Worm (Caenorhabditis elegans) whole organism, L1 larva: ENCODE measurements around the gene F35C5.12.

Experiments used
- C34B4.2 ChIP-seq: sonication (generic microtip); optimal IDR thresholded peaks from 2 replicates; lab custom pipeline; 2017; ENCODE audit warnings: mild to moderate bottlenecking, missing genetic modification characterization, missing compliant biosample characterization
- F16B12.6 ChIP-seq: fragments of 150-350 bp; optimal IDR thresholded peaks from 2 replicates; lab custom pipeline; 2014; ENCODE audit warnings: missing biosample characterization, missing genetic modification characterization
- aly-2 ChIP-seq: fragments of 150-350 bp; optimal IDR thresholded peaks from 2 replicates; lab custom pipeline; 2014; ENCODE audit warnings: missing biosample characterization, missing genetic modification characterization
- ama-1 ChIP-seq: fragments of 150-350 bp; optimal IDR thresholded peaks from 2 replicates; lab custom pipeline; 2014
- blmp-1 ChIP-seq: fragments of 150-350 bp; optimal IDR thresholded peaks from 2 replicates; lab custom pipeline; 2014; ENCODE audit warnings: missing biosample characterization, missing genetic modification characterization
- ceh-63 ChIP-seq: fragments of 200-800 bp; sonication (Bioruptor generic); optimal IDR thresholded peaks from 2 replicates; lab custom pipeline; 2018; ENCODE audit warnings: mild to moderate bottlenecking, missing genetic modification characterization, missing compliant biosample characterization
- ceh-82 ChIP-seq, 3 experiments: fragments of 150-350 bp in 1 of 3; sonication (generic microtip) in 2 of 3; optimal IDR thresholded peaks; 2 replicates each; lab custom pipeline; 2014 to 2017; ENCODE audit warnings: missing biosample characterization in 3 of 3, missing genetic modification characterization in 3 of 3
- ceh-88 ChIP-seq: fragments of 200-800 bp; sonication (Bioruptor generic); IDR thresholded peaks from 2 replicates; pipeline ENCODE4 v1.3.6; 2022; ENCODE audit warnings: missing genetic modification characterization, missing compliant biosample characterization
- ces-1 ChIP-seq: fragments of 150-350 bp; optimal IDR thresholded peaks from 2 replicates; lab custom pipeline; 2014; ENCODE audit warnings: missing biosample characterization, missing genetic modification reagents, missing genetic modification characterization
- dpl-1 ChIP-seq, 3 experiments: fragments of 150-350 bp in 2 of 3; sonication (generic microtip) in 1 of 3; optimal IDR thresholded peaks; 2 replicates each; lab custom pipeline; 2014 to 2017; ENCODE audit warnings: missing biosample characterization in 3 of 3, missing genetic modification characterization in 3 of 3, missing genetic modification reagents in 3 of 3
- egl-13 ChIP-seq: sonication (generic microtip); optimal IDR thresholded peaks from 2 replicates; lab custom pipeline; 2016; ENCODE audit warnings: missing genotype, missing genetic modification reagents, missing genetic modification characterization, missing compliant biosample characterization
- egl-27 ChIP-seq, 2 experiments: fragments of 150-350 bp in 1 of 2; sonication (generic microtip); optimal IDR thresholded peaks; 3 replicates each; lab custom pipeline; 2017 to 2018; ENCODE audit warnings: missing biosample characterization in 2 of 2, missing genetic modification characterization in 2 of 2, missing genetic modification reagents in 2 of 2
- elt-3 ChIP-seq, 6 experiments: fragments of 150-350 bp in 1 of 6; sonication (generic microtip); optimal IDR thresholded peaks; 2 replicates each; lab custom pipeline; 2017 to 2018; ENCODE audit warnings: missing biosample characterization in 6 of 6, missing genetic modification characterization in 6 of 6, inconsistent platforms in 1 of 6
- ets-5 ChIP-seq: fragments of 200-800 bp; sonication (Bioruptor generic); IDR thresholded peaks from 2 replicates; pipeline ENCODE4 v1.3.6; 2022; ENCODE audit warnings: missing genetic modification characterization, missing compliant biosample characterization
- fkh-10 ChIP-seq: sonication (generic microtip); optimal IDR thresholded peaks from 2 replicates; lab custom pipeline; 2017; ENCODE audit warnings: missing biosample characterization, missing genetic modification reagents, missing genetic modification characterization
- fkh-4 ChIP-seq: sonication (generic microtip); optimal IDR thresholded peaks from 2 replicates; lab custom pipeline; 2016; ENCODE audit warnings: missing compliant biosample characterization, missing genetic modification characterization, borderline replicate concordance
- fkh-8 ChIP-seq: sonication (generic microtip); optimal IDR thresholded peaks from 2 replicates; lab custom pipeline; 2016; ENCODE audit warnings: mild to moderate bottlenecking, missing genetic modification characterization, missing compliant biosample characterization
- fos-1 ChIP-seq: fragments of 150-350 bp; optimal IDR thresholded peaks from 2 replicates; lab custom pipeline; 2014; ENCODE audit warnings: missing biosample characterization, missing genetic modification characterization
- grh-1 ChIP-seq: fragments of 200-800 bp; sonication (Bioruptor generic); IDR thresholded peaks from 2 replicates; pipeline ENCODE4 v1.3.6; 2022; ENCODE audit warnings: missing genetic modification reagents, missing genetic modification characterization, missing compliant biosample characterization
- hlh-17 ChIP-seq: fragments of 200-800 bp; sonication (Bioruptor generic); optimal IDR thresholded peaks from 2 replicates; lab custom pipeline; 2018; ENCODE audit warnings: missing genetic modification characterization, mild to moderate bottlenecking, missing compliant biosample characterization, moderate library complexity, borderline replicate concordance
- irx-1 ChIP-seq: sonication (generic microtip); optimal IDR thresholded peaks from 2 replicates; lab custom pipeline; 2016; ENCODE audit warnings: missing genetic modification characterization, missing compliant biosample characterization
- isw-1 ChIP-seq: fragments of 200-800 bp; sonication (Bioruptor generic); IDR thresholded peaks from 2 replicates; pipeline ENCODE4 v1.3.6; 2022; ENCODE audit warnings: missing genetic modification characterization, missing compliant biosample characterization
- jun-1 ChIP-seq: fragments of 150-350 bp; optimal IDR thresholded peaks from 2 replicates; lab custom pipeline; 2014; ENCODE audit warnings: missing biosample characterization, missing genetic modification reagents, missing genetic modification characterization
- lin-13 ChIP-seq: fragments of 150-350 bp; optimal IDR thresholded peaks from 2 replicates; lab custom pipeline; 2014; ENCODE audit warnings: missing biosample characterization, missing genetic modification reagents, missing genetic modification characterization
- lin-15B ChIP-seq: fragments of 150-350 bp; sonication (generic microtip); optimal IDR thresholded peaks from 3 replicates; lab custom pipeline; 2014; ENCODE audit warnings: missing biosample characterization, missing genetic modification characterization
- lin-35 ChIP-seq, 2 experiments: fragments of 150-350 bp; optimal IDR thresholded peaks; 2 replicates each; lab custom pipeline; 2014; ENCODE audit warnings: missing biosample characterization in 2 of 2, missing genetic modification characterization in 2 of 2, missing genetic modification reagents in 2 of 2
- lir-3 ChIP-seq: sonication (generic microtip); optimal IDR thresholded peaks from 2 replicates; lab custom pipeline; 2016; ENCODE audit warnings: mild to moderate bottlenecking, missing genetic modification characterization, moderate library complexity, missing compliant biosample characterization; ENCODE audit not compliant: poor library complexity
- mef-2 ChIP-seq: fragments of 150-350 bp; optimal IDR thresholded peaks from 2 replicates; lab custom pipeline; 2014; ENCODE audit warnings: missing biosample characterization, missing genetic modification characterization
- nhr-11 ChIP-seq: fragments of 150-350 bp; optimal IDR thresholded peaks from 2 replicates; lab custom pipeline; 2014; ENCODE audit warnings: missing biosample characterization, missing genetic modification characterization
- nhr-20 ChIP-seq: sonication (generic microtip); optimal IDR thresholded peaks from 2 replicates; lab custom pipeline; 2016; ENCODE audit warnings: mild to moderate bottlenecking, missing genetic modification characterization, missing compliant biosample characterization
- nhr-47 ChIP-seq: sonication (generic microtip); optimal IDR thresholded peaks from 2 replicates; lab custom pipeline; 2016; ENCODE audit warnings: mild to moderate bottlenecking, missing genetic modification characterization, moderate library complexity, missing compliant biosample characterization
- nhr-71 ChIP-seq: sonication (generic microtip); optimal IDR thresholded peaks from 2 replicates; lab custom pipeline; 2016; ENCODE audit warnings: mild to moderate bottlenecking, missing genetic modification characterization, moderate library complexity, missing compliant biosample characterization
- nhr-77 ChIP-seq: fragments of 150-350 bp; optimal IDR thresholded peaks from 2 replicates; lab custom pipeline; 2014; ENCODE audit warnings: missing biosample characterization, missing genetic modification characterization
- nhr-84 ChIP-seq: sonication (generic microtip); optimal IDR thresholded peaks from 2 replicates; lab custom pipeline; 2017; ENCODE audit warnings: missing biosample characterization, missing genetic modification characterization
- nhr-85 ChIP-seq: sonication (generic microtip); peaks from one replicate; lab custom pipeline; 2016; ENCODE audit warnings: missing genetic modification characterization, inconsistent platforms, missing compliant biosample characterization
- pax-3 ChIP-seq: fragments of 200-800 bp; sonication (Bioruptor generic); optimal IDR thresholded peaks from 2 replicates; lab custom pipeline; 2018; ENCODE audit warnings: mild to moderate bottlenecking, missing genetic modification characterization, moderate library complexity, missing compliant biosample characterization
- pqm-1 ChIP-seq: sonication (generic microtip); optimal IDR thresholded peaks from 3 replicates; lab custom pipeline; 2017; ENCODE audit warnings: missing biosample characterization, missing genetic modification characterization
- rnt-1 ChIP-seq: sonication (generic microtip); optimal IDR thresholded peaks from 2 replicates; lab custom pipeline; 2016; ENCODE audit warnings: mild to moderate bottlenecking, missing genetic modification characterization, moderate library complexity, missing compliant biosample characterization
- skn-1 ChIP-seq: fragments of 150-350 bp; optimal IDR thresholded peaks from 2 replicates; lab custom pipeline; 2014; ENCODE audit warnings: missing biosample characterization, missing genetic modification characterization
- snpc-4 ChIP-seq: fragments of 150-350 bp; optimal IDR thresholded peaks from 2 replicates; lab custom pipeline; 2014; ENCODE audit warnings: missing biosample characterization, missing genetic modification characterization
- snu-23 ChIP-seq: sonication (generic microtip); optimal IDR thresholded peaks from 2 replicates; lab custom pipeline; 2016; ENCODE audit warnings: missing genetic modification characterization, missing compliant biosample characterization
- sox-4 ChIP-seq: sonication (generic microtip); optimal IDR thresholded peaks from 2 replicates; lab custom pipeline; 2016; ENCODE audit warnings: missing genetic modification characterization, missing compliant biosample characterization
- sptf-1 ChIP-seq: fragments of 150-350 bp; optimal IDR thresholded peaks from 2 replicates; lab custom pipeline; 2014; ENCODE audit warnings: missing biosample characterization, missing genetic modification characterization
- swsn-7 ChIP-seq: sonication (generic microtip); optimal IDR thresholded peaks from 2 replicates; lab custom pipeline; 2016; ENCODE audit warnings: missing genetic modification characterization, missing compliant biosample characterization
- tbx-2 ChIP-seq: sonication (generic microtip); optimal IDR thresholded peaks from 2 replicates; lab custom pipeline; 2016; ENCODE audit warnings: missing genetic modification characterization, missing compliant biosample characterization
- unc-30 ChIP-seq: sonication (generic microtip); optimal IDR thresholded peaks from 2 replicates; lab custom pipeline; 2017; ENCODE audit warnings: missing biosample characterization, missing genetic modification characterization
- unc-62 ChIP-seq: fragments of 150-350 bp; optimal IDR thresholded peaks from 2 replicates; lab custom pipeline; 2014; ENCODE audit warnings: missing biosample characterization, missing genetic modification reagents, missing genetic modification characterization
- unc-86 ChIP-seq: sonication (generic microtip); optimal IDR thresholded peaks from 2 replicates; lab custom pipeline; 2016; ENCODE audit warnings: missing genetic modification characterization, missing compliant biosample characterization
- xbp-1 ChIP-seq: sonication (generic microtip); optimal IDR thresholded peaks from 2 replicates; lab custom pipeline; 2016; ENCODE audit warnings: missing genetic modification characterization, missing compliant biosample characterization
- zip-4 ChIP-seq: fragments of 200-800 bp; sonication (Bioruptor generic); optimal IDR thresholded peaks from 2 replicates; lab custom pipeline; 2018; ENCODE audit warnings: mild to moderate bottlenecking, missing genetic modification characterization, moderate library complexity, missing compliant biosample characterization
- ztf-4 ChIP-seq: fragments of 150-350 bp; optimal IDR thresholded peaks from 2 replicates; lab custom pipeline; 2014; ENCODE audit warnings: missing biosample characterization, missing genetic modification characterization

The F35C5.12 gene

ce11 chrII:12944587-12945126, 30.3 kb upstream of the F35C5.12 start (continued):
- TF ChIP-seq irx-1 (peak; percentile 95), fkh-8 (tag; lab: Kevin White, UChicago) (peak; percentile 95), unc-62 (GFP tag; lab: Kevin White, UChicago) (no peak), nhr-77 (tag; lab: Kevin White, UChicago) (peak; percentile 92), ets-5 (GFP tag; lab: Robert Waterston, UW) (0 out of 2 replicates have a peak, but pooled peaks have one; percentile 5), nhr-85 (tag; lab: Kevin White, UChicago) (peak; percentile 97), ceh-63 (no peak), blmp-1 (tag; lab: Kevin White, UChicago) (peak; percentile 43), swsn-7 (tag; lab: Kevin White, UChicago) (peak; percentile 98), lir-3 (tag; lab: Kevin White, UChicago) (peak; percentile 72), zip-4 (peak; percentile 92), nhr-20 (peak; percentile 97), pax-3 (peak; percentile 93), nhr-84 (tag; lab: Kevin White, UChicago) (no peak), skn-1 (peak; percentile 76), pqm-1 (peak; percentile 62), ztf-4 (tag; lab: Kevin White, UChicago) (peak; percentile 85), C34B4.2 (tag; lab: Kevin White, UChicago) (peak; percentile 83), rnt-1 (tag; lab: Kevin White, UChicago) (peak; percentile 95), ceh-82 (tag; optimal IDR thresholded peaks at IDR 0.05; lab: Kevin White, UChicago) (peak; percentile 90 to 94 (median 92)), ama-1 (lab: Kevin White, UChicago) (peak; percentile 100), unc-86 (tag; lab: Kevin White, UChicago) (peak; percentile 91), snpc-4 (tag; lab: Kevin White, UChicago) (peak; percentile 100), fkh-4 (peak; percentile 44), mef-2 (tag; lab: Kevin White, UChicago) (peak; percentile 77), ceh-88 (GFP tag; lab: Robert Waterston, UW) (peak; percentile 89), hlh-17 (GFP tag; lab: Kevin White, UChicago) (no peak), lin-35 (GFP tag; optimal IDR thresholded peaks at IDR 0.05; lab: Kevin White, UChicago) (peak; percentile 69 to 89), xbp-1 (tag; lab: Kevin White, UChicago) (peak; percentile 94), nhr-47 (peak; percentile 99), fos-1 (peak; percentile 92), nhr-11 (tag; lab: Kevin White, UChicago) (peak; percentile 70), elt-3 (tag; optimal IDR thresholded peaks at IDR 0.05; lab: Kevin White, UChicago) (peak; percentile 31 to 82 (median 52))

- peak in 5 of 6 experiments; percentile 78 to 91 (median 89) for TF ChIP-seq elt-3 (tag; optimal IDR thresholded peaks at IDR 0.05; lab: Kevin White, UChicago)
- TF ChIP-seq nhr-47 = no peak
- TF ChIP-seq rnt-1 (tag; lab: Kevin White, UChicago) = no peak
- TF ChIP-seq isw-1 (GFP tag; lab: Robert Waterston, UW) = no peak
- no peak for TF ChIP-seq fkh-10 (GFP tag; lab: Kevin White, UChicago)
- TF ChIP-seq sox-4 (tag; lab: Kevin White, UChicago) = no peak
- TF ChIP-seq blmp-1 (tag; lab: Kevin White, UChicago) = peak; percentile 53
- TF ChIP-seq, all 84 proteins: peak for 2
Observed at ce11 chrII:12942496-12942895, 28.1 kb upstream of the F35C5.12 start.

ce11 chrII:12939801-12940200, 25.4 kb upstream of the F35C5.12 start, which contains the start of gene arrd-10:
TSS of gene arrd-10 (plus strand) at chrII:12940101.
- TF ChIP-seq unc-30 (tag; lab: Kevin White, UChicago) = no peak
- TF ChIP-seq egl-13 (tag; lab: Kevin White, UChicago) = no peak
- no peak for TF ChIP-seq jun-1 (tag; lab: Kevin White, UChicago)
- TF ChIP-seq snu-23 (GFP tag; lab: Kevin White, UChicago) = no peak
- TF ChIP-seq nhr-71 (tag; lab: Kevin White, UChicago) = no peak
- TF ChIP-seq grh-1 = no peak
- TF ChIP-seq lin-15B (tag; lab: Kevin White, UChicago) = no peak
- no peak for TF ChIP-seq aly-2
- no peak for TF ChIP-seq tbx-2
- no peak for TF ChIP-seq snpc-4 (tag; lab: Kevin White, UChicago)
- no peak for TF ChIP-seq lin-13
- no peak for TF ChIP-seq F16B12.6 (tag; lab: Kevin White, UChicago)
- no peak for TF ChIP-seq sptf-1
- no peak for TF ChIP-seq ets-5 (GFP tag; lab: Robert Waterston, UW)
- no peak for TF ChIP-seq zip-4
- no peak for TF ChIP-seq dpl-1 (GFP tag; optimal IDR thresholded peaks at IDR 0.05; lab: Kevin White, UChicago)
- no peak for TF ChIP-seq fkh-8 (tag; lab: Kevin White, UChicago)
- TF ChIP-seq egl-27 (tag; optimal IDR thresholded peaks at IDR 0.05; lab: Kevin White, UChicago) = no peak
- no peak for TF ChIP-seq ces-1
- TF ChIP-seq, all 84 proteins: peak for 0
